Worm (Caenorhabditis elegans) whole organism, L3 larva: Measurements from ENCODE around the gene T28A8.5.

Source experiments
- ZK546.5 ChIP-seq: sonication (generic microtip); optimal IDR thresholded peaks from 2 replicates; lab custom pipeline; 2017; ENCODE audit warnings: missing biosample characterization, missing genetic modification characterization
- ceh-16 ChIP-seq: sonication (generic microtip); optimal IDR thresholded peaks from 2 replicates; lab custom pipeline; 2017; ENCODE audit warnings: missing biosample characterization, missing genetic modification characterization
- ceh-82 ChIP-seq: fragments of 150-350 bp; optimal IDR thresholded peaks from 2 replicates; lab custom pipeline; 2014; ENCODE audit warnings: missing biosample characterization, missing genetic modification characterization
- elt-2 ChIP-seq: sonication (generic microtip); optimal IDR thresholded peaks from 2 replicates; lab custom pipeline; 2016; ENCODE audit warnings: missing genetic modification reagents, mild to moderate bottlenecking, missing genetic modification characterization, missing compliant biosample characterization
- elt-3 ChIP-seq, 3 experiments: fragments of 150-350 bp in 1 of 3; sonication (generic microtip) in 2 of 3; optimal IDR thresholded peaks; 2 replicates in 2 of 3; 4 replicates in 1 of 3; lab custom pipeline; 2014 to 2017; ENCODE audit warnings: missing biosample characterization in 3 of 3, missing genetic modification characterization in 3 of 3
- fos-1 ChIP-seq: fragments of 150-350 bp; optimal IDR thresholded peaks from 2 replicates; lab custom pipeline; 2014; ENCODE audit warnings: missing biosample characterization, missing genetic modification characterization
- lin-39 ChIP-seq: fragments of 150-350 bp; optimal IDR thresholded peaks from 2 replicates; lab custom pipeline; 2018; ENCODE audit warnings: missing biosample characterization, missing genetic modification reagents, missing genetic modification characterization
- mdl-1 ChIP-seq: fragments of 150-350 bp; optimal IDR thresholded peaks from 2 replicates; lab custom pipeline; 2014; ENCODE audit warnings: missing biosample characterization, missing genetic modification characterization
- nhr-76 ChIP-seq: fragments of 150-350 bp; sonication (generic microtip); optimal IDR thresholded peaks from 5 replicates; lab custom pipeline; 2014; ENCODE audit warnings: missing biosample characterization, missing genetic modification characterization
- pha-4 ChIP-seq: fragments of 150-350 bp; optimal IDR thresholded peaks from 2 replicates; lab custom pipeline; 2014; ENCODE audit warnings: missing biosample characterization, missing genetic modification reagents, missing genetic modification characterization
- skn-1 ChIP-seq: fragments of 150-350 bp; optimal IDR thresholded peaks from 2 replicates; lab custom pipeline; 2014; ENCODE audit warnings: missing biosample characterization, missing genetic modification characterization
- unc-62 ChIP-seq: fragments of 150-350 bp; sonication (generic microtip); optimal IDR thresholded peaks from 4 replicates; lab custom pipeline; 2014; ENCODE audit warnings: missing biosample characterization, missing genetic modification reagents, missing genetic modification characterization
- zag-1 ChIP-seq: fragments of 150-350 bp; optimal IDR thresholded peaks from 2 replicates; lab custom pipeline; 2014; ENCODE audit warnings: missing biosample characterization, missing genetic modification characterization

- TF ChIP-seq ZK546.5 (tag; lab: Kevin White, UChicago), result no peak
- TF ChIP-seq elt-3 (tag; optimal IDR thresholded peaks at IDR 0.05; lab: Kevin White, UChicago), result no peak
- TF ChIP-seq ceh-16 (tag; lab: Kevin White, UChicago), result no peak
- no peak for TF ChIP-seq nhr-76 (tag; lab: Kevin White, UChicago)
- TF ChIP-seq mdl-1 (tag; lab: Kevin White, UChicago), result no peak
- no peak for TF ChIP-seq fos-1 (tag; lab: Kevin White, UChicago)
- TF ChIP-seq zag-1 (tag; lab: Kevin White, UChicago), result no peak
- peak; percentile 0 for TF ChIP-seq lin-39
- peak; percentile 47 for TF ChIP-seq pha-4 (tag; lab: Kevin White, UChicago)
- TF ChIP-seq ceh-82 (tag; lab: Kevin White, UChicago), result no peak
- TF ChIP-seq skn-1 (tag; lab: Kevin White, UChicago), result no peak
- TF ChIP-seq unc-62 (GFP tag; lab: Kevin White, UChicago), result no peak
- TF ChIP-seq elt-2 (tag; lab: Kevin White, UChicago), result no peak
These were observed 45.6 kb upstream of the T28A8.5 start for ce11 chrIII:13455816-13456215.
